Fruit fly (Drosophila melanogaster): ENCODE results near the gene CG13318.

The CG13318 gene

DNA sequence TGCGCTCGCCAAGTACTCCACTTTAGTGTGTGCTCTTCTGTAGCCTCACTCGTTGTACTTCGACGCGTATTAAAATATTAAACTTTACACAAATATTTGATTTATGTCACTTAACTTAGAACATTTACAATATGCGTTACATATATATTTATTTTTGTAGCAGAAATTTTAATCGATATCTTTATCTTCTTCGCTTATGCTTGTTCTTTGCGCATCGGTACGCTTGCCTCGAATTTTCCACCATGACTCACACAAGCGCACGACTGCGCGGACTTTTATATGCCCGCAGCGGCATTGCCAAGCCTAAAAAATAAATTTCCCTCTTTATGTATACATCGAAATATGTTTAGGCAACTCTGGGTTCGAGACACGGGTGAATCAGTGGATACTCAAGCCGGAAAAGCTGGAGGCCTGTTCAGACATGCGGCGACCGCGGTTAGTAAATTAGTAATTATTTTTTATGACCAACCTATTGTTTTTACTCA, 48.0 kb upstream of the CG13318 start, which contains the start of gene aqz (continued):
- no peak for TF ChIP-seq Ravus (GFP tag; IDR thresholded peaks at IDR 0.05)
- 0 out of 3 replicates have a peak, but pooled peaks have one; percentile 23 for TF ChIP-seq Aef1 (GFP tag; IDR thresholded peaks at IDR 0.05)
- peak; percentile 22 for TF ChIP-seq BtbVII (GFP tag; optimal IDR thresholded peaks at IDR 0.05)
- peak; percentile 69 for TF ChIP-seq Fer1 (GFP tag; optimal IDR thresholded peaks at IDR 0.05)
- peak; percentile 36; the same call in 1 of the 2 replicates for TF ChIP-seq ranshi (GFP tag; IDR thresholded peaks at IDR 0.05)
- peak; percentile 63 for TF ChIP-seq knrl (GFP tag; IDR thresholded peaks at IDR 0.05; ENCODE audit: partially characterized antibody)
- no peak for TF ChIP-seq cato (GFP tag; optimal IDR thresholded peaks at IDR 0.05; ENCODE audit: borderline replicate concordance)
- TF ChIP-seq CG8765 (GFP tag; IDR thresholded peaks at IDR 0.05), result peak; percentile 9; the same call in 1 of the 2 replicates
- TF ChIP-seq pho (GFP tag; optimal IDR thresholded peaks at IDR 0.05), result peak; percentile 67
- TF ChIP-seq CG5953 (GFP tag; IDR thresholded peaks at IDR 0.05), result no peak
- no peak for TF ChIP-seq eve (GFP tag; optimal IDR thresholded peaks at IDR 0.05)
- TF ChIP-seq unc-4 (GFP tag; IDR thresholded peaks at IDR 0.05; ENCODE audit: partially characterized antibody), result peak; percentile 57
- TF ChIP-seq Dref (GFP tag; IDR thresholded peaks at IDR 0.05), result peak; percentile 74
- TF ChIP-seq gro (GFP tag; optimal IDR thresholded peaks at IDR 0.05), result peak; percentile 72
- TF ChIP-seq corto (GFP tag; optimal IDR thresholded peaks at IDR 0.05), result no peak
- peak; percentile 85 for TF ChIP-seq CG13894 (tag; optimal IDR thresholded peaks at IDR 0.05)
- TF ChIP-seq disco-r (GFP tag; optimal IDR thresholded peaks at IDR 0.05), result no peak
- no peak for TF ChIP-seq GATAe (GFP tag; conservative IDR thresholded peaks at IDR 0.05)
- TF ChIP-seq fru (optimal IDR thresholded peaks at IDR 0.05), result no peak
- TF ChIP-seq Usf (GFP tag; optimal IDR thresholded peaks at IDR 0.05), result no peak
- TF ChIP-seq CG12104 (GFP tag; optimal IDR thresholded peaks at IDR 0.05), result no peak
- peak; percentile 67 for TF ChIP-seq Dad (GFP tag; optimal IDR thresholded peaks at IDR 0.05)
- TF ChIP-seq esg (GFP tag; conservative IDR thresholded peaks at IDR 0.05), result no peak
- peak; percentile 37 for TF ChIP-seq CG10979 (tag; optimal IDR thresholded peaks at IDR 0.05)
- peak; percentile 51 for TF ChIP-seq CG6813 (GFP tag; optimal IDR thresholded peaks at IDR 0.05)
- peak; percentile 70 for TF ChIP-seq CG7987 (GFP tag; optimal IDR thresholded peaks at IDR 0.05)
- peak; percentile 74 for TF ChIP-seq Rfx (GFP tag; IDR thresholded peaks at IDR 0.05)
- no peak for TF ChIP-seq Hey (tag; optimal IDR thresholded peaks at IDR 0.05)
- peak; percentile 39 for TF ChIP-seq CG31441 (GFP tag; IDR thresholded peaks at IDR 0.05)
- no peak for TF ChIP-seq sc (optimal IDR thresholded peaks at IDR 0.05)
- TF ChIP-seq sc (GFP tag; optimal IDR thresholded peaks at IDR 0.05), result peak; percentile 11
- TF ChIP-seq Dfd (GFP tag; optimal IDR thresholded peaks at IDR 0.05), result no peak
- peak; percentile 60 for TF ChIP-seq wek (GFP tag; optimal IDR thresholded peaks at IDR 0.05)
- TF ChIP-seq CG17912 (GFP tag; optimal IDR thresholded peaks at IDR 0.05), result peak; percentile 51
- TF ChIP-seq CG17328 (GFP tag; IDR thresholded peaks at IDR 0.05), result peak; percentile 60
- TF ChIP-seq klu (GFP tag; IDR thresholded peaks at IDR 0.05), result peak; percentile 28; the same call in 1 of the 2 replicates
- TF ChIP-seq toy (GFP tag; IDR thresholded peaks at IDR 0.05), result no peak
- peak; percentile 70 for TF ChIP-seq CG32532 (GFP tag; IDR thresholded peaks at IDR 0.05)
- TF ChIP-seq Med (GFP tag), result peak; percentile 96
- peak; percentile 40 for TF ChIP-seq CG9876 (GFP tag; optimal IDR thresholded peaks at IDR 0.05)
- no peak for TF ChIP-seq peb (GFP tag; IDR thresholded peaks at IDR 0.05)
- peak; percentile 96 for TF ChIP-seq CG14710 (tag; optimal IDR thresholded peaks at IDR 0.05)
- no peak for TF ChIP-seq D (optimal IDR thresholded peaks at IDR 0.05)
- peak; percentile 4 for TF ChIP-seq D (GFP tag; optimal IDR thresholded peaks at IDR 0.05)
- TF ChIP-seq Xbp1 (GFP tag; optimal IDR thresholded peaks at IDR 0.05), result peak; percentile 58
- peak; percentile 48 for TF ChIP-seq CG11085 (GFP tag; IDR thresholded peaks at IDR 0.05)
- TF ChIP-seq CG14050 (GFP tag; IDR thresholded peaks at IDR 0.05), result no peak; the same call in 2 of the 3 replicates
- TF ChIP-seq chm (GFP tag; IDR thresholded peaks at IDR 0.05), result peak; percentile 95
- TF ChIP-seq run (tag; optimal IDR thresholded peaks at IDR 0.05), result peak; percentile 57
- no peak for TF ChIP-seq yki (optimal IDR thresholded peaks at IDR 0.05)
- peak; percentile 38 for TF ChIP-seq gem (tag; optimal IDR thresholded peaks at IDR 0.05)
- peak; percentile 57 for TF ChIP-seq CG7372 (GFP tag; IDR thresholded peaks at IDR 0.05)

Data from whole organism, embryonic.